Fruit fly (Drosophila melanogaster) S2 (cell line): ENCODE data around the gene Rift.

Experiments
- CG8478 ChIP-seq: fragments of >200 bp; optimal IDR thresholded peaks from 2 replicates; lab custom pipeline; 2018
- CTCF ChIP-seq, 2 experiments: fragments of >200 bp; optimal IDR thresholded peaks; 2 replicates each; lab custom pipeline; 2018

The Rift gene

dm6 chr3R:31776583-31777362 is 33.2 kb downstream of the Rift start, which contains the start of the genes CG2126 and faf:
Gene CG2126, minus strand, starts transcription at chr3R:31776652.
Gene faf, plus strand, starts transcription at chr3R:31777020.
- TF ChIP-seq CTCF (optimal IDR thresholded peaks at IDR 0.05; lab: Kevin White, UChicago) (no peak), CG8478 (lab: Kevin White, UChicago) (no peak)

dm6 chr3R:31771790-31772576 is 38.0 kb downstream of the Rift start, which contains the start of the genes betaGlu and sip3:
Gene betaGlu, minus strand, starts transcription at chr3R:31771848.
Gene sip3, plus strand, starts transcription at chr3R:31772219.
- TF ChIP-seq CG8478 (lab: Kevin White, UChicago) (no peak), CTCF (optimal IDR thresholded peaks at IDR 0.05; lab: Kevin White, UChicago) (no peak)

dm6 chr3R:31768198-31768597 is 41.8 kb downstream of the Rift start:
- TF ChIP-seq CTCF (optimal IDR thresholded peaks at IDR 0.05; lab: Kevin White, UChicago), result no peak
- no peak for TF ChIP-seq CG8478 (lab: Kevin White, UChicago)

dm6 chr3R:31767528-31767927 is 42.5 kb downstream of the Rift start:
- TF ChIP-seq CTCF (optimal IDR thresholded peaks at IDR 0.05; lab: Kevin White, UChicago) (no peak), CG8478 (lab: Kevin White, UChicago) (no peak)

- TF ChIP-seq CG8478 (lab: Kevin White, UChicago) (no peak), CTCF (optimal IDR thresholded peaks at IDR 0.05; lab: Kevin White, UChicago) (no peak)
Observed at dm6 chr3R:31765145-31765544, 44.8 kb downstream of the Rift start.

dm6 chr3R:31764672-31765071 is 45.3 kb downstream of the Rift start, which contains the start of gene CG2150:
Gene CG2150, minus strand, starts transcription at chr3R:31764772.
- TF ChIP-seq CG8478 (lab: Kevin White, UChicago) (no peak), CTCF (optimal IDR thresholded peaks at IDR 0.05; lab: Kevin White, UChicago) (no peak)

- TF ChIP-seq CG8478 (lab: Kevin White, UChicago) (no peak), CTCF (optimal IDR thresholded peaks at IDR 0.05; lab: Kevin White, UChicago) (no peak)
Observed at dm6 chr3R:31762672-31763071, 47.3 kb downstream of the Rift start.

dm6 chr3R:31761529-31762009 is 48.4 kb downstream of the Rift start, which contains the start of gene Smvt:
Gene Smvt, minus strand, starts transcription at chr3R:31761579.
- TF ChIP-seq CG8478 (lab: Kevin White, UChicago) (no peak), CTCF (optimal IDR thresholded peaks at IDR 0.05; lab: Kevin White, UChicago) (no peak)

dm6 chr3R:31758587-31759167 is 51.3 kb downstream of the Rift start, which contains the start of gene CG2187:
Gene CG2187, minus strand, starts transcription at chr3R:31758637.
- TF ChIP-seq CG8478 (lab: Kevin White, UChicago) (no peak), CTCF (optimal IDR thresholded peaks at IDR 0.05; lab: Kevin White, UChicago) (no peak)
